Worm (Caenorhabditis elegans): Measurements from ENCODE around the gene ttr-33.

The ttr-33 gene

DNA sequence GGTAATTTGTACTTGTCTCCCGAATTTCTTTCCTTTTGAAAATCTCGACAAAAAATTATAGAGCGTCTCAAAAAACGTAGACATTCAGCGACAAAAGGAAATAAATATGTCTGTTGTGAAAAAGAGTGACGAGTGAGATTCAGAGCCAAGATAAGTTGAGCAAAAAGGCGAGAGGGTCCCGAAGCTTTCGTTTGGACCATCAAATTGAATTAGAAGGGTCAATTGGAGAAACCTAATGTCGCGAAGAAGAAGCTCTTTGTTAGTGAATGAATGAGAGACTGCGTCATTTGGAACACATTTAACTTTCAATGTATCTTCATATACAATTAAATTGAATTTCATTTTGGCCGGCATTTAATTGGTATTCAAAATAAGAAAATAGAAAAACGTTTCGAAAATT lies 21.2 kb downstream of the ttr-33 start:
- peak; percentile 95 for TF ChIP-seq unc-42 (tag; optimal IDR thresholded peaks at IDR 0.05)
- no peak for TF ChIP-seq che-1 (tag; optimal IDR thresholded peaks at IDR 0.05)

DNA sequence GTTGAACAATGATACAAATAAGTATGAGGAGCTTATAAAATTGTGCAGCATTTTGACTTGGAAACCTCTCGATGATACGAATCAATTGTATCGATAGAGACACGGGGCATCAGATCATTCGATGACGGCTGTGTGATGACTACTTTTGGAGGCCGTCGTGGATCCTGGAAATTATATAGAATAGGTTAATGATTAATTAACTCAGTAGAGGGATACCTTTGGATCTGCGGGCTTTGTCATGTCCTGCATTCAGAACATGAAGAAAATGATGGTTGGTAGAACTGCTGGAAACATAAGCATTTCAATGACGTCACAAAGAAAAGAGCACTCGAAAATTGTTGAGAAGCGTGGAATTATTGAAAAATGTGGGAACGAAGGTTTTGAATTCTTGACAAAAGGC lies 23.1 kb downstream of the ttr-33 start, which contains the start of gene ZK742.6:
Gene ZK742.6, minus strand, starts transcription at position 342 of the 400 bp plus-strand sequence.
- TF ChIP-seq ttx-3 (tag; optimal IDR thresholded peaks at IDR 0.05) (no peak), sdc-2 (tag; optimal IDR thresholded peaks at IDR 0.05) (no peak), rnt-1 (tag; optimal IDR thresholded peaks at IDR 0.05) (no peak), K09A11.1 (tag; optimal IDR thresholded peaks at IDR 0.05; ENCODE audit: insufficient read depth) (no peak), ama-1 (optimal IDR thresholded peaks at IDR 0.05) (no peak), nhr-232 (tag; optimal IDR thresholded peaks at IDR 0.05) (no peak), C38D4.7 (GFP tag; optimal IDR thresholded peaks at IDR 0.05) (no peak), odd-2 (tag; optimal IDR thresholded peaks at IDR 0.05) (no peak), eyg-1 (tag; optimal IDR thresholded peaks at IDR 0.05) (no peak), madf-2 (tag; optimal IDR thresholded peaks at IDR 0.05) (no peak), fax-1 (tag; optimal IDR thresholded peaks at IDR 0.05) (no peak), C08G9.2 (tag; optimal IDR thresholded peaks at IDR 0.05) (no peak), sox-4 (tag; optimal IDR thresholded peaks at IDR 0.05) (no peak), hlh-13 (GFP tag; optimal IDR thresholded peaks at IDR 0.05) (no peak), hlh-15 (tag; optimal IDR thresholded peaks at IDR 0.05) (no peak), ceh-30 (tag; optimal IDR thresholded peaks at IDR 0.05) (no peak), unc-86 (tag; optimal IDR thresholded peaks at IDR 0.05) (no peak)

DNA sequence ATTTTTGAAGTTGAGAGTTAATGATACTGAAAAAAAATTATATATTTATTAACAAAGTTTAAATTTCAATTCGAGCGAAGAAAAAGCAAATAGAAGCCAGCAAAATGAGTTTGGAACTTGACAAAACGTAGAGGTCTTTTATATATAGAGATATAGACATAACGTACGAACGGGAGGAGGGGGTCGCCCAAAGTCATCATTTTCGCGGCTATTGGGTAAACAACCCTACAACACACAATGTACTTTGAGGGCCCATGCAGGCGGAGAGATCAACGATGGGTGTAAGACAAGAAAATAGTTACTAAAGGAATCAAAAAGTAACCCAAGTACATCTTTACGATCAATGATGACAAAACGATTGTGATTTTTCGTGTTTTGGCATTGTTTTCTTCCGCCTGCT lies 26.0 kb downstream of the ttr-33 start, which contains the start of gene ZK742.4:
Gene ZK742.4, minus strand, starts transcription at position 35 of the 400 bp plus-strand sequence.
- peak; percentile 12 for TF ChIP-seq tbx-2 (tag; optimal IDR thresholded peaks at IDR 0.05)
- no peak for TF ChIP-seq gmeb-2 (tag; optimal IDR thresholded peaks at IDR 0.05)

- TF ChIP-seq hlh-8 (tag; optimal IDR thresholded peaks at IDR 0.05) (no peak), dve-1 (tag; optimal IDR thresholded peaks at IDR 0.05) (no peak), Y22D7AL.16 (tag; optimal IDR thresholded peaks at IDR 0.05) (no peak), T23F11.4 (GFP tag; optimal IDR thresholded peaks at IDR 0.05) (no peak)
These were observed 27.1 kb downstream of the ttr-33 start for ce11 chrV:7810591-7810990.

DNA sequence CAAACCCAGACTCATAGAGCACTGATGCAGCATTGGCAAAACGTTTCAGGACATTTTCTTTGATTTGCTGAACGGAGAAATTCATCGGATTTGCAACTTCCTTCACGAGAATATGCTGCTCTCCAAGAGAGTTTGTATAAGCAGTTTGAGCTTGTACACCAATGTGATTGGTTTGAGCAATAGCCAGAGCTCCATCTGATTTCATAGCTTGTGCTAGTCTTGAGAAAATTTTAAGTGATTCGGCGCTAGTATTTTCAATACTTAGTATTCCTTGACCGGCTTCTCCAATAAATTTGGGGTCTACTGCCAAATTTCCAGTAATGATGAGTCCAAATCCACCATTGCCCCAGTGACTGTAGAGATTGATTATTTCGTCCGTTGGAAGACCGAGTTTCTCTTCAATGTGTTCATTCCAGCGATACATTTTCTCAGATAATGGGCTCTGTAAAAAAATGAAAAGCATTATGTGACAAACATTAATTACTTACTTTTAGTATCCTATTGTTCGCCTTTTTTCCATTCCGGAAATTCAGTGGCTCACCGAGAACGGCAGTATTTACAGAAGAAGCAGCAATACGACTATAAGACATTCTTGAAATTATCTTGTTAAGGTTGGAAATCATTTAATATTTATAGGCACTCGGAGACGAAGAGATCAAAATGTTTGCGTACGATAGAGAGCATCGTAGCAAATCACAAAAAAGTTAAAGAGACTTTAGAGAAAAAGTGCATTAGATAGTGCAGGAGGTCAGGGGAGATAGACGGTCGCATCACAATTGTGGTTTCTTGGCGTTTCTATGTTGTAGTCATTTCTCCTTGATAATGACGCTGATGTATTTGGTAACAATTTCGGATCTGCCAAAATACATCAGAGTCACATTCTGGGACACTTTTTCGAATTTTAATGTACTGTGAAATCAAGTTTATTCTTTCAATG lies 28.1 kb downstream of the ttr-33 start, which contains the start of gene ZK742.3:
Gene ZK742.3, minus strand, starts transcription at position 593 of the 937 bp plus-strand sequence.
- TF ChIP-seq hlh-30 (tag; optimal IDR thresholded peaks at IDR 0.05; ENCODE audit: insufficient read depth) (no peak), ceh-18 (tag; optimal IDR thresholded peaks at IDR 0.05) (no peak), ceh-31 (tag; optimal IDR thresholded peaks at IDR 0.05) (no peak), nhr-232 (tag; optimal IDR thresholded peaks at IDR 0.05) (no peak), nfya-1 (tag; optimal IDR thresholded peaks at IDR 0.05) (no peak)

DNA sequence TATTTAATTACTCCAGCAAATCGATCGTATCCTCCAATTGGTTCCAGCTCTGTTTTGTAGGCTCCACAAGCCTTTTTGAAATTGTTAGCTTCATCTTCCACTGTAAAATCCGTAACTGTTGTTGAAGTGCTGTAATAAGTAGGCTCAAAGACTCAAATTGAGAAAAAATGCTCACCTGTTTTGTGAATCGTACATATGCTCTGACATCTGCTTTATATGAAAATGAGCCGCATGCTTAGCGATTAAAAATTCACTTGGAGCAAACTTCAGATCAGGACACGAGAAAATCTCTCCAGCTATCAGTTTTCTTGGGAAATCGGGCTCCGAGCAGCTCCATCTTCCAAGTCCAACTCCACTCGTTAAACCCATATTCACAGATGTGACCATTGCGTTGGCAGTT lies 29.3 kb downstream of the ttr-33 start:
- TF ChIP-seq T23F11.4 (GFP tag; optimal IDR thresholded peaks at IDR 0.05) (no peak), nhr-232 (tag; optimal IDR thresholded peaks at IDR 0.05) (no peak)

- TF ChIP-seq unc-55 (GFP tag; optimal IDR thresholded peaks at IDR 0.05) (no peak), npax-4 (tag; optimal IDR thresholded peaks at IDR 0.05) (no peak), F13H6.1 (tag; optimal IDR thresholded peaks at IDR 0.05) (no peak), sox-4 (tag; optimal IDR thresholded peaks at IDR 0.05) (no peak), madf-2 (tag; optimal IDR thresholded peaks at IDR 0.05) (no peak), ceh-34 (tag; optimal IDR thresholded peaks at IDR 0.05) (no peak), elt-4 (tag; optimal IDR thresholded peaks at IDR 0.05) (no peak), pqm-1 (tag; optimal IDR thresholded peaks at IDR 0.05) (no peak), dve-1 (tag; optimal IDR thresholded peaks at IDR 0.05) (no peak)
These were observed 31.1 kb downstream of the ttr-33 start for ce11 chrV:7806629-7807028.

Measured in whole organism, late embryonic.